Worm (Caenorhabditis elegans) whole organism, L4/young adult: ENCODE results near the gene C30G7.3.

Experiments used
- W03F9.2 ChIP-seq: fragments of 150-350 bp; optimal IDR thresholded peaks from 2 replicates; lab custom pipeline; 2014; ENCODE audit warnings: missing biosample characterization, missing genetic modification characterization
- dao-5 ChIP-seq: sonication (generic microtip); optimal IDR thresholded peaks from 2 replicates; lab custom pipeline; 2016; ENCODE audit warnings: missing genotype, missing genetic modification characterization, moderate library complexity, missing compliant biosample characterization
- him-1 ChIP-seq: sonication (generic microtip); optimal IDR thresholded peaks from 2 replicates; lab custom pipeline; 2016; ENCODE audit warnings: missing genotype, missing genetic modification reagents, missing genetic modification characterization, missing compliant biosample characterization

C30G7.3 gene

DNA sequence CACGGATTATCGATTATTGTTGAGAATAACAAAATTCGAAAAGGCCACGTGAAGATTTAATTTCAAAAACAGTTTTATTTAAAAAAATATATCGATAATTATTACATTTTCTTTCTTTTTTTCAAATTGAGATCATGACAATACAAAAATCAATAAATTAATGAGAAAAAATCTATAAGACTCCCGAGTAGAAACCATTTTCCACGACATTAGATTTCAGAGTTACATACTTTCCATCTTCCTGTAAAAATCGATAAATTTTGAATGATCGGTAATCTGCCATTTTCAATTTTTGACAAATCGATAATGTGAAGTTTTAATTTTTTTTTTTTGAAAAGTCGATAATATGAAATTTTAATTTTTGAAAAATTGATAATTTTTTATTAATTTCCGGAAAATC lies at the start of gene C30G7.3:
TSS of gene C30G7.3 (minus strand) at position 8 of the 400 bp plus-strand sequence.
- TF ChIP-seq dao-5 (tag; lab: Kevin White, UChicago): no peak
- TF ChIP-seq W03F9.2 (tag; lab: Kevin White, UChicago): no peak
- TF ChIP-seq him-1 (tag; lab: Kevin White, UChicago): no peak

DNA sequence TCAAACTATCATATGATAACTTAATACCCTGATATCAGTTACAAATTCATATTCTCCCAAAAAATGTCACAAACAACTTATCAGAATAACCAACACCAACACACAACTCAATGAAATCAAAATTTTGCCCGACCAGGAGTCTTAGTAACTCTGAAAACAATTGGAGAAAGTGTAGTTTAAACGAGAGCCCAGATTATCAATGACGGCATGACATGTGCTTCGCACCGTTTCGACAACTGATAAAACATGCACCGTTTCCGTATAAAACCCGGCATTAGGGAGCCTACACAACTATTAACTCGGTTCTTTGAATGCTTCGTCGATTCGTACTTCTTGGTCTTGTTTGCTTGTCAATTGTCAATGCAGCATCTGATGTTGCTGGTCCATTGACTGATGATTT lies 48.1 kb upstream of the C30G7.3 start, which contains the start of gene fil-1:
TSS of gene fil-1 (plus strand) at position 219 of the 400 bp plus-strand sequence.
- no peak for TF ChIP-seq W03F9.2 (tag; lab: Kevin White, UChicago)
- no peak for TF ChIP-seq dao-5 (tag; lab: Kevin White, UChicago)
- no peak for TF ChIP-seq him-1 (tag; lab: Kevin White, UChicago)

ce11 chrV:14992627-14993117 lies 47.2 kb upstream of the C30G7.3 start, which contains the start of gene T01C3.3:
TSS of gene T01C3.3 (minus strand) at chrV:14992677.
- TF ChIP-seq W03F9.2 (tag; lab: Kevin White, UChicago): no peak
- no peak for TF ChIP-seq him-1 (tag; lab: Kevin White, UChicago)
- no peak for TF ChIP-seq dao-5 (tag; lab: Kevin White, UChicago)

- TF ChIP-seq dao-5 (tag; lab: Kevin White, UChicago) (no peak), W03F9.2 (tag; lab: Kevin White, UChicago) (no peak), him-1 (tag; lab: Kevin White, UChicago) (no peak)
Measured at ce11 chrV:14991489-14991888, 46.0 kb upstream of the C30G7.3 start.

DNA sequence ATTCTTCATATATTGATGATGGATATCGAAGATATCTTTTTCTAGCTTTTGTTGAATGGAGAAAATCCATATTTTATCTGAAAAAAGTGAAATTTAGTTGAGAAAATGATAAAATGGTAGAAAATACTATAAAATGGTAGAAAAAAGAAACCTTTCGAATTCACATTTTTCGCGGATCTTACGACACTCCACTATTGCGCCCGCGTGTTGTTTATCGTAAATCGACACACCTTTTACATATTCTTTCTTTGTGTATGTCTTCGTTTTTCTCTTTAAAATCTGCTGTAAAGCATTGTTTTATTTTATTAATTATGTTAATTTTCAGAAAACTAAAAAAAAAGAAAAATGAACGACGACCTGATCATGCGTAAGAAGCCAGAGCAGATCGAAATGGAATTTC lies 45.3 kb upstream of the C30G7.3 start, which contains the start of the genes cdt-2 and T01C3.2:
TSS of gene cdt-2 (minus strand) at position 284 of the 400 bp plus-strand sequence.
TSS of gene T01C3.2 (plus strand) at position 326 of the 400 bp plus-strand sequence.
- TF ChIP-seq dao-5 (tag; lab: Kevin White, UChicago) (no peak), him-1 (tag; lab: Kevin White, UChicago) (no peak), W03F9.2 (tag; lab: Kevin White, UChicago) (no peak)

ce11 chrV:14984593-14984992 lies 39.1 kb upstream of the C30G7.3 start, which contains the start of gene F02D8.4:
TSS of gene F02D8.4 (plus strand) at chrV:14984893.
- TF ChIP-seq W03F9.2 (tag; lab: Kevin White, UChicago) (no peak), him-1 (tag; lab: Kevin White, UChicago) (no peak), dao-5 (tag; lab: Kevin White, UChicago) (no peak)

DNA sequence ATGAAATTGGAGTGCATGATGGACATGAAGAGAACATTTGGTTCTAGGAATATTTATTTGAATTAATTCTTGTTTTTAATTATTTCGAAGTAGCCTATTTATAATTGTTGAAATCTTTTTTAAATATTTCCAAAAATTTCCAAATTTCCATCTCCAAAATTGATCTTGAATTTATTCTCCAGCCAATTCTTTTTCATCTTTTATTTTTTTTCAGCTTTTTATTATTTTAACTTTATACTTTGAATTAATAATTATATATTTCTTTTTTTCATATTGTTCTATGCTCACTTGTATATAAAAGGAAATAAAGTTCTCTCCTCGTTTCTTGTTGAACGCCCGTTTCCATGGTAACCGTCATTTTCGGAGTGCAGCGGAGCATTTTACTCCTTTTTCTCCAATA lies 34.4 kb upstream of the C30G7.3 start, which contains the start of gene xbx-1:
TSS of gene xbx-1 (plus strand) at position 301 of the 400 bp plus-strand sequence.
- TF ChIP-seq him-1 (tag; lab: Kevin White, UChicago) (no peak), W03F9.2 (tag; lab: Kevin White, UChicago) (no peak), dao-5 (tag; lab: Kevin White, UChicago) (no peak)

DNA sequence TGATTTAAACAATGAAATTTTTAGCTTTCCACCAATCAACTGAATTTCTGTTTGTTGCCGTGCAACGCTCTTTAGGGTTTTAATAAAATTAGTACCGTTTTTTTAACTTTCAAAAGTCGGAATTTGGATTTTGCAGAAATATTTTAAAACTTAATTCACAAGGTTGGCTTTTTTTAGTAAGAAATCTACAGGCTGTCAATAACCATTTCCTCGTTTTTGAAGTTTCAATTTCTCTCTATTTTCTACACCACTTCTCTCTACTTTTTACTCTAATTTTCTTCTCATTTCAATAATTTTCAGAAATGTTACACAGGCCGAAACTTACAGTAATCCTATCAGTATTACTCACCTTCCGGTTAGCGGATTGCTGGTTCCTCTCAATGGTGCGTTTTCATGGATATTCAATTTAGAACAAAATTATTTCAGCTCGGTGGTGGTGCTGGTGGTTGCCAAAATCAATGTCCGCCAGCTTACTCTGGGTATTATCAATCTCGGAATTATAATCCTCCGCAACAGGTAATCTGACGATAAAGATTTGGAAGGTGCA lies 32.8 kb upstream of the C30G7.3 start, which contains the start of the genes grd-12 and F02D8.1:
TSS of gene grd-12 (plus strand) at position 301 of the 547 bp plus-strand sequence.
TSS of gene F02D8.1 (minus strand) at position 497 of the 547 bp plus-strand sequence.
- TF ChIP-seq dao-5 (tag; lab: Kevin White, UChicago) (no peak), W03F9.2 (tag; lab: Kevin White, UChicago) (no peak), him-1 (tag; lab: Kevin White, UChicago) (no peak)

ce11 chrV:14971136-14971535 lies 25.6 kb upstream of the C30G7.3 start, which contains the start of gene nlp-59:
TSS of gene nlp-59 (plus strand) at chrV:14971436.
- no peak for TF ChIP-seq dao-5 (tag; lab: Kevin White, UChicago)
- TF ChIP-seq W03F9.2 (tag; lab: Kevin White, UChicago): no peak
- no peak for TF ChIP-seq him-1 (tag; lab: Kevin White, UChicago)

DNA sequence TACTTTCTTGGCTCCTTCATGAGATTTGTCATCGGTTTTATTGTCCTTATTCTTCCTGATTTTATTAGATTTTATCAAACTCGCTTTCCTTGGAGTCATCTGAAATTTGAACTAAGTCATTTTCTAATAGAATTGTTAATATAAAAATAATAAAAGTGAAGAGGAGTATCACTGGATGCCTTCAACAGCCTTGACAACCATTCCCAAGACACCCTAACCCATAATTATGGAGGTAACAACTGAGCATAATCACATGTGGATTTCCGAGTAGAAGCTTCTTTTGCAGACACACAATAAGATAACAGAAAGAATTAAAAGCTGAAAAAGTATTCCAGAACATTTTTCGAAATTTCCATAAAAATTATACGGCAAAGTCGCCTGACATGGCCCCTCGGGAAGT lies 10.2 kb upstream of the C30G7.3 start, which contains the start of gene F02D8.9:
TSS of gene F02D8.9 (minus strand) at position 101 of the 400 bp plus-strand sequence.
- TF ChIP-seq dao-5 (tag; lab: Kevin White, UChicago): no peak
- TF ChIP-seq him-1 (tag; lab: Kevin White, UChicago): no peak
- no peak for TF ChIP-seq W03F9.2 (tag; lab: Kevin White, UChicago)

DNA sequence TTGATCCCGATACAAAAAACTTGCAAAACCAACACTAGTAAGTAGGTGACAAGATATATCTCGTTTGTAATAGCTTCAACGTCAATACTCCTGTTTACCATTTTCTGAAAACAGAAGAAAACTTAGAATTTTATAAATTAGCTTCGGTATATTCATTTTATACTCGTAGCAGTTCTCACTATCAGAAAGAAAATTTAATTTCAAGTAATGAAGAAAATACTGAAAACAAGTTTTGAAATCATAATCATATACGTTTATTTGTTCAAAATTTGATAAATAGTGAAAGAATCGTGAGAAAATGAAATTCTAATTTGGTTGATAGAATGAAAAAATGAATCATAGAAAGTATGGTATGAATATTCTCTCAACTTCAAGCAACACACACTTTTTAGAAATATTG lies 9.1 kb upstream of the C30G7.3 start, which contains the start of gene C30G7.5:
TSS of gene C30G7.5 (minus strand) at position 101 of the 400 bp plus-strand sequence.
- no peak for TF ChIP-seq dao-5 (tag; lab: Kevin White, UChicago)
- TF ChIP-seq W03F9.2 (tag; lab: Kevin White, UChicago): no peak
- no peak for TF ChIP-seq him-1 (tag; lab: Kevin White, UChicago)

DNA sequence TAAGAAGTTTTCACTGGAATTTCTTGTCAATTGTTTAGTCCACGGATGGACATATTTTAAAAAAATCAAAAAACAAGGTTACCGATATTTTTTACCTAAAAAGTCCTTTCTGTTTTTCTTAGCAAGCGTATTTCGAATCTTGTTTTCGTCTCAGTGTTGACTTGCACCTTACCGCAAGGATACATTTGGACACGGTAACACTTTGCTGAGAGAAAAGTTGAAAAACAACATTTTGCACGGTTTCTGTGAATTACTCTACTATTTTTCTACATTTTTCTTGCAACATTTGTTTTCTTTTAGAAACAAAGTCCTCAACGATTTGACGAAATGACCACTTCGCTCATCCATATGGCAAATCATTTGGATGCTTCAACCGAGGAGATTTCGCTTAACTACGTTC lies 4.0 kb upstream of the C30G7.3 start, which contains the start of gene hil-1:
TSS of gene hil-1 (plus strand) at position 301 of the 400 bp plus-strand sequence.
- no peak for TF ChIP-seq him-1 (tag; lab: Kevin White, UChicago)
- TF ChIP-seq W03F9.2 (tag; lab: Kevin White, UChicago): no peak
- TF ChIP-seq dao-5 (tag; lab: Kevin White, UChicago): no peak

DNA sequence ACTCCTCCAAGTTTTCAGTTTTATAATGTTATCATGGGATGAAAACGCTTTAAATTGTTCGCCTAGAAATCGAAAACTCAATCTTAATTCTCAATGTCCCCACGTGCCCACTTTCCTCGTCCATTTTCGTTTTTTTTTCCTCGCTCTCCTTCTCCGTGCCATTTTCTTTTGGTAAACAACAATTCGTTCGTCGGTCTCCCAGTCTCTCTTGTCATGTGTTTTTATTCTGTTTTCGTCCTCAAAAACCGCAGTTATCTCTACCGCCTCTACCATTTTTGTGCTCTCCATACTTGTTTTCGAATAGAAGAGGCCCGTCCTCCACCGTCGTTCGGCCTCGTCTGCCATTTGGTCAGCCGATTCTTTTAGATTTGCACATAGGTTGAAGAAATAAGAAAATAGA lies 3.1 kb upstream of the C30G7.3 start:
- no peak for TF ChIP-seq him-1 (tag; lab: Kevin White, UChicago)
